Worm (Caenorhabditis elegans): ENCODE measurements around the gene fbxa-7.

DNA sequence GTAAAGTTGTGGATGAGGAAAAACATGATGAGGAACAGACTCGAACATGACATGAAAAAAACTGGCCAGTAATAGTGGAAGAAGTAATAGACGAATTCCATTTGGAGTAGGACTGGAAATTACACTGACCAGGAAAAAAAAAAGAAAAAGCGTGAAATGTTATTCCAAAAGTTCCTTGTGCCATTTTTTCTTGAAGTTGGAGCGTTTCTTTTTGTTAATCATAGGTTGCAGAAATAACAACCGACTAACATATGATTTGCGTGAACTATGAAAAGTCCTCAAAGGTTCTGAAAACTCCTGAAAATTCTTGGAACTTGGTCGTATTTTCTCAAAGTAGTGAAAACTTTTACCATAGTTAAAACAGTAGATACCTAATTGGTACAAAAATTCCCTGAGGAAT is 5.5 kb downstream of the fbxa-7 start, which contains the start of gene srd-67:
- TF ChIP-seq cnd-1 (tag; optimal IDR thresholded peaks at IDR 0.05), result no peak
- TF ChIP-seq ztf-11 (tag; optimal IDR thresholded peaks at IDR 0.05), result no peak
- no peak for TF ChIP-seq elt-3 (tag; optimal IDR thresholded peaks at IDR 0.05)
- no peak for TF ChIP-seq nhr-76 (tag; optimal IDR thresholded peaks at IDR 0.05)
- no peak for TF ChIP-seq sem-2 (GFP tag; optimal IDR thresholded peaks at IDR 0.05)
- no peak for TF ChIP-seq unc-120 (tag; optimal IDR thresholded peaks at IDR 0.05; ENCODE audit: poor library complexity, severe bottlenecking)
- no peak for TF ChIP-seq pha-4 (tag; optimal IDR thresholded peaks at IDR 0.05)
- no peak for TF ChIP-seq snpc-4 (tag; optimal IDR thresholded peaks at IDR 0.05)
- no peak for TF ChIP-seq mep-1 (tag; optimal IDR thresholded peaks at IDR 0.05)
- no peak for TF ChIP-seq blmp-1 (tag; optimal IDR thresholded peaks at IDR 0.05)
- no peak for TF ChIP-seq ces-1 (GFP tag; optimal IDR thresholded peaks at IDR 0.05)
- TF ChIP-seq nhr-28 (tag; optimal IDR thresholded peaks at IDR 0.05), result no peak
- TF ChIP-seq nhr-12 (tag; optimal IDR thresholded peaks at IDR 0.05), result no peak
